Worm (Caenorhabditis elegans) whole organism, young adult: Measurements from ENCODE around the gene nhr-161.

Experiments
- B0336.3 ChIP-seq: fragments of 200-800 bp; sonication (Bioruptor generic); IDR thresholded peaks from 2 replicates; pipeline ENCODE4 v1.3.6; 2022; ENCODE audit warnings: missing genetic modification characterization, missing compliant biosample characterization
- F49E8.2 ChIP-seq: sonication (generic microtip); optimal IDR thresholded peaks from 3 replicates; lab custom pipeline; 2017; ENCODE audit warnings: missing genetic modification characterization, mild to moderate bottlenecking, missing compliant biosample characterization, antibody characterized with exemption, moderate library complexity; ENCODE audit not compliant: insufficient read depth
- K11D2.4 ChIP-seq: fragments of 200-800 bp; sonication (Bioruptor generic); IDR thresholded peaks from 2 replicates; pipeline ENCODE4 v1.3.6; 2022; ENCODE audit warnings: missing genetic modification reagents, missing genetic modification characterization, missing compliant biosample characterization
- K12H6.12 ChIP-seq: fragments of 200-800 bp; sonication (Bioruptor generic); optimal IDR thresholded peaks from 2 replicates; lab custom pipeline; 2018; ENCODE audit warnings: mild to moderate bottlenecking, missing genetic modification characterization, missing compliant biosample characterization
- Y56A3A.18 ChIP-seq: fragments of 200-800 bp; sonication (Bioruptor generic); IDR thresholded peaks from 2 replicates; pipeline ENCODE4 v1.3.6; 2022; ENCODE audit warnings: missing genetic modification reagents, missing genetic modification characterization, missing compliant biosample characterization
- Y67H2A.10 ChIP-seq: fragments of 200-800 bp; sonication (Bioruptor generic); conservative IDR thresholded peaks from 2 replicates; pipeline ENCODE4 v1.3.6; 2022; ENCODE audit warnings: missing genetic modification reagents, missing genetic modification characterization, missing compliant biosample characterization
- ZK185.1 ChIP-seq: sonication (generic microtip); optimal IDR thresholded peaks from 2 replicates; lab custom pipeline; 2016; ENCODE audit warnings: mild to moderate bottlenecking, missing genetic modification characterization, missing compliant biosample characterization; ENCODE audit not compliant: poor library complexity, severe bottlenecking
- atf-7 ChIP-seq: sonication (generic microtip); optimal IDR thresholded peaks from 2 replicates; lab custom pipeline; 2017; ENCODE audit warnings: mild to moderate bottlenecking, missing genetic modification characterization, missing compliant biosample characterization
- bed-1 ChIP-seq: fragments of 200-800 bp; sonication (Bioruptor generic); IDR thresholded peaks from 2 replicates; pipeline ENCODE4 v1.3.6; 2022; ENCODE audit warnings: missing genetic modification reagents, missing genetic modification characterization, missing compliant biosample characterization
- ccch-3 ChIP-seq: fragments of 200-800 bp; sonication (Bioruptor generic); optimal IDR thresholded peaks from 2 replicates; lab custom pipeline; 2018; ENCODE audit warnings: mild to moderate bottlenecking, missing genetic modification characterization, missing compliant biosample characterization
- cebp-1 ChIP-seq, 2 experiments: fragments of 200-800 bp in 1 of 2; sonication (Bioruptor generic) in 1 of 2; sonication (generic microtip) in 1 of 2; IDR thresholded peaks in 1 of 2; optimal IDR thresholded peaks in 1 of 2; 2 replicates each; pipeline versions ENCODE4 v1.3.6 to Lab custom; 2017 to 2022; ENCODE audit warnings: missing compliant biosample characterization in 2 of 2, missing genetic modification characterization in 2 of 2, mild to moderate bottlenecking in 1 of 2, missing genetic modification reagents in 1 of 2, moderate library complexity in 1 of 2
- ceh-58 ChIP-seq: fragments of 200-800 bp; sonication (Bioruptor generic); IDR thresholded peaks from 2 replicates; pipeline ENCODE4 v1.3.6; 2022; ENCODE audit warnings: missing genetic modification characterization, missing compliant biosample characterization
- ceh-79 ChIP-seq: sonication (generic microtip); optimal IDR thresholded peaks from 2 replicates; lab custom pipeline; 2017; ENCODE audit warnings: mild to moderate bottlenecking, missing genetic modification characterization, missing compliant biosample characterization
- ceh-91 ChIP-seq: fragments of 200-800 bp; sonication (Bioruptor generic); IDR thresholded peaks from 2 replicates; pipeline ENCODE4 v1.3.6; 2022; ENCODE audit warnings: missing genetic modification reagents, missing genetic modification characterization, missing compliant biosample characterization
- dpff-1 ChIP-seq: sonication (generic microtip); optimal IDR thresholded peaks from 2 replicates; lab custom pipeline; 2017; ENCODE audit warnings: mild to moderate bottlenecking, missing genetic modification characterization, missing compliant biosample characterization
- efl-1 ChIP-seq: fragments of 150-350 bp; optimal IDR thresholded peaks from 2 replicates; lab custom pipeline; 2014; ENCODE audit warnings: missing biosample characterization, missing genetic modification reagents, missing genetic modification characterization
- ets-4 ChIP-seq: fragments of 200-800 bp; sonication (Bioruptor generic); optimal IDR thresholded peaks from 2 replicates; lab custom pipeline; 2018; ENCODE audit warnings: mild to moderate bottlenecking, missing genetic modification characterization, missing compliant biosample characterization
- fkh-3 ChIP-seq: sonication (generic microtip); optimal IDR thresholded peaks from 2 replicates; lab custom pipeline; 2016; ENCODE audit warnings: mild to moderate bottlenecking, missing genetic modification characterization, missing compliant biosample characterization
- hmg-1.2 ChIP-seq: fragments of 200-800 bp; sonication (Bioruptor generic); IDR thresholded peaks from 2 replicates; pipeline ENCODE4 v1.3.6; 2022; ENCODE audit warnings: missing genetic modification reagents, missing genetic modification characterization, missing compliant biosample characterization
- hrde-1 ChIP-seq: sonication (generic microtip); optimal IDR thresholded peaks from 2 replicates; lab custom pipeline; 2016; ENCODE audit warnings: missing genetic modification characterization, mild to moderate bottlenecking, missing compliant biosample characterization, moderate library complexity, missing genotype, missing genetic modification reagents, borderline replicate concordance
- let-526 ChIP-seq: fragments of 200-800 bp; sonication (Bioruptor generic); IDR thresholded peaks from 2 replicates; pipeline ENCODE4 v1.3.6; 2022; ENCODE audit warnings: missing genetic modification reagents, missing genetic modification characterization, missing compliant biosample characterization
- lir-1 ChIP-seq: fragments of 200-800 bp; sonication (Bioruptor generic); conservative IDR thresholded peaks from 2 replicates; pipeline ENCODE4 v1.3.6; 2022; ENCODE audit warnings: missing genetic modification reagents, missing genetic modification characterization, missing compliant biosample characterization
- lsy-27 ChIP-seq: sonication (generic microtip); optimal IDR thresholded peaks from 2 replicates; lab custom pipeline; 2017; ENCODE audit warnings: missing genetic modification characterization, mild to moderate bottlenecking, missing compliant biosample characterization, antibody characterized with exemption, missing genotype, borderline replicate concordance; ENCODE audit not compliant: insufficient read depth
- nfya-2 ChIP-seq: fragments of 200-800 bp; sonication (Bioruptor generic); IDR thresholded peaks from 2 replicates; pipeline ENCODE4 v1.3.6; 2022; ENCODE audit warnings: missing genetic modification reagents, missing genetic modification characterization, missing compliant biosample characterization
- nfyb-1 ChIP-seq: fragments of 200-800 bp; sonication (Bioruptor generic); IDR thresholded peaks from 2 replicates; pipeline ENCODE4 v1.3.6; 2022; ENCODE audit warnings: missing genetic modification reagents, missing genetic modification characterization, missing compliant biosample characterization
- nhr-179 ChIP-seq: sonication (generic microtip); optimal IDR thresholded peaks from 2 replicates; lab custom pipeline; 2016; ENCODE audit warnings: mild to moderate bottlenecking, missing genetic modification characterization, missing compliant biosample characterization
- sea-2 ChIP-seq: fragments of 200-800 bp; sonication (Bioruptor generic); IDR thresholded peaks from 2 replicates; pipeline ENCODE4 v1.3.6; 2022; ENCODE audit warnings: missing genetic modification characterization, missing compliant biosample characterization
- snpc-1.3 ChIP-seq: sonication (generic microtip); optimal IDR thresholded peaks from 2 replicates; lab custom pipeline; 2017; ENCODE audit warnings: missing genetic modification characterization, mild to moderate bottlenecking, missing compliant biosample characterization, antibody characterized with exemption, moderate library complexity, missing genotype, missing genetic modification reagents; ENCODE audit not compliant: insufficient read depth
- snpc-3.4 ChIP-seq: sonication (generic microtip); optimal IDR thresholded peaks from 2 replicates; lab custom pipeline; 2017; ENCODE audit warnings: missing genetic modification characterization, mild to moderate bottlenecking, missing compliant biosample characterization, antibody characterized with exemption, moderate library complexity, missing genotype, missing genetic modification reagents
- tbx-9 ChIP-seq: sonication (generic microtip); optimal IDR thresholded peaks from 2 replicates; lab custom pipeline; 2016; ENCODE audit warnings: borderline replicate concordance, missing genetic modification characterization, inconsistent platforms, missing compliant biosample characterization
- tlf-1 ChIP-seq: fragments of 200-800 bp; sonication (Bioruptor generic); optimal IDR thresholded peaks from 2 replicates; lab custom pipeline; 2018; ENCODE audit warnings: mild to moderate bottlenecking, missing genetic modification characterization, missing compliant biosample characterization
- ztf-25 ChIP-seq: fragments of 200-800 bp; sonication (Bioruptor generic); IDR thresholded peaks from 2 replicates; pipeline ENCODE4 v1.3.6; 2022; ENCODE audit warnings: missing genetic modification reagents, missing genetic modification characterization, missing compliant biosample characterization
- ztf-28 ChIP-seq: fragments of 200-800 bp; sonication (Bioruptor generic); IDR thresholded peaks from 2 replicates; pipeline ENCODE4 v1.3.6; 2022; ENCODE audit warnings: missing genetic modification reagents, missing genetic modification characterization, missing compliant biosample characterization

Gene nhr-161

DNA sequence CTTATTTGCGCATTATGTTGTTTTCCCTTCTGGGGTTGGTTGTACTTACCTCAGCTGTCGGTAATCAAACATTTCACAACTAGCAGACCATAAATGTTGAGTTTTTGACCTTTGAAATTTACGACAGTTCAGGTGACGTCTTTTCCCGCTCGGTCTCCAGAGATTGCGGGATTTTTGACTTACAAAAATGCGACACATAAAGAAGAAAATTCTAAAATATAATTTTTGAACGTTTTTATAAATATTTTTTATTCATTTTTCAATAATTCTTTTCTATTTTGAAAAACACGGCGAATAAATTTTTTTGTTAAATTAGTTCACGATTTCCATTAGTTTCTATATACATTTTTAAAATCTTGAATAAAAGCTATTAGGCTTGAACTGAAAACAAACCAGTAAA is at the start of gene nhr-161:
nhr-161 (minus strand) TSS at position 101 of the 400 bp plus-strand sequence.
- no peak for TF ChIP-seq nhr-179 (tag; lab: Kevin White, UChicago)
- TF ChIP-seq nfyb-1: no peak
- TF ChIP-seq lir-1 (GFP tag; lab: Robert Waterston, UW): no peak
- no peak for TF ChIP-seq hmg-1.2 (GFP tag; lab: Robert Waterston, UW)
- TF ChIP-seq tlf-1 (GFP tag; lab: Kevin White, UChicago): no peak
- TF ChIP-seq K12H6.12 (tag; lab: Kevin White, UChicago): no peak
- TF ChIP-seq fkh-3 (tag; lab: Kevin White, UChicago): no peak
- no peak for TF ChIP-seq Y67H2A.10 (GFP tag; lab: Robert Waterston, UW)
- TF ChIP-seq ceh-91: no peak
- TF ChIP-seq B0336.3 (GFP tag; lab: Robert Waterston, UW): no peak
- no peak for TF ChIP-seq sea-2 (GFP tag; lab: Robert Waterston, UW)
- TF ChIP-seq ztf-25 (GFP tag; lab: Robert Waterston, UW): no peak
- TF ChIP-seq nfya-2 (GFP tag; lab: Robert Waterston, UW): no peak
- no peak for TF ChIP-seq let-526
- no peak for TF ChIP-seq dpff-1 (tag; lab: Kevin White, UChicago)
- TF ChIP-seq, all 124 proteins: peak for 0

DNA sequence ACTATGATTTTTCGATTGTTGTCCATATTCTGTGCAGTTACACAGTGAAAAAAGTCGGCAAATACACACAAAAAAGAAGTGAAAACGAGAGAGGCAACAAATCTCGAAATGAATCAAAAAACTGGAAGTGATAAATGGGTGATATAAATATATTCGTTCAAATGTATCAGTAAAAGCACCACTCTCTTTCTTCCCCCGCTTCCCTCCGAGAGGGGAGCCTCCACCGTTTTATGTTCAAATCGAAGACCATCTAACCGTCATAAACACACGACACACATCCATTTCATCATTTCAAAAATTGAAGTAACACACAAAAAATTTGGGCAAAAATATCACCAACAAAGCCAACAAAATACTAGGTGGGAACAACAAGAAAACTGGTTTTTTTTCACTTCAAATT is 44.3 kb upstream of the nhr-161 start, which contains the start of gene F20A1.6:
F20A1.6 (minus strand) TSS at position 101 of the 400 bp plus-strand sequence.
- no peak for TF ChIP-seq K11D2.4 (GFP tag; lab: Robert Waterston, UW)
- TF ChIP-seq B0336.3 (GFP tag; lab: Robert Waterston, UW): no peak
- no peak for TF ChIP-seq F49E8.2
- no peak for TF ChIP-seq cebp-1 (GFP tag; IDR thresholded peaks at IDR 0.05; lab: Robert Waterston, UW)
- TF ChIP-seq cebp-1 (tag; optimal IDR thresholded peaks at IDR 0.05; lab: Kevin White, UChicago): no peak
- TF ChIP-seq snpc-1.3 (tag; lab: Kevin White, UChicago): no peak
- TF ChIP-seq tbx-9 (tag; lab: Kevin White, UChicago): no peak
- TF ChIP-seq bed-1 (GFP tag; lab: Robert Waterston, UW): no peak
- TF ChIP-seq ceh-79: no peak
- no peak for TF ChIP-seq ccch-3 (GFP tag; lab: Kevin White, UChicago)
- TF ChIP-seq hrde-1 (tag; lab: Kevin White, UChicago): no peak
- no peak for TF ChIP-seq efl-1 (GFP tag; lab: Kevin White, UChicago)
- no peak for TF ChIP-seq Y56A3A.18 (GFP tag; lab: Robert Waterston, UW)
- TF ChIP-seq, all 124 proteins: peak for 0

DNA sequence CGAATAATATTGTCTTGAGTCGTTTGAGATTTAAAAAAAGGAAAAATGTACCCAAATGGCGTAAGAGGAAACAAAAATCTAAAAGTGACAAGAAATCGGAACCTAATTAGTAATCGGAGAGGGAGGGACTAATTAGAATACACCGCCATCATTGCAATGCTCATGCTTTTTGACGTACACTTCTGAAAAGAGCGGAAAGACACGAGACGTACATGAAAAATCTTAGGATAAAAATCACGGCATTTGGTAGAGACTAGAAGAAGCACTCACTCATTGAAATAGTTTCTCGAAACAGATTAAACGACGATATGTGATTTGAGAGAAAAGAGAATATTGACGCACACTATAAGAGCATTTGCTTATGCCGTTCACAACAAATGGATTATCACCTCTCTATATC is 40.3 kb upstream of the nhr-161 start:
- TF ChIP-seq B0336.3 (GFP tag; lab: Robert Waterston, UW) (no peak), ztf-25 (GFP tag; lab: Robert Waterston, UW) (no peak), Y67H2A.10 (GFP tag; lab: Robert Waterston, UW) (no peak), snpc-3.4 (no peak), ZK185.1 (no peak), atf-7 (tag; lab: Kevin White, UChicago) (no peak), efl-1 (GFP tag; lab: Kevin White, UChicago) (no peak), ceh-58 (no peak), ets-4 (GFP tag; lab: Kevin White, UChicago) (no peak)

DNA sequence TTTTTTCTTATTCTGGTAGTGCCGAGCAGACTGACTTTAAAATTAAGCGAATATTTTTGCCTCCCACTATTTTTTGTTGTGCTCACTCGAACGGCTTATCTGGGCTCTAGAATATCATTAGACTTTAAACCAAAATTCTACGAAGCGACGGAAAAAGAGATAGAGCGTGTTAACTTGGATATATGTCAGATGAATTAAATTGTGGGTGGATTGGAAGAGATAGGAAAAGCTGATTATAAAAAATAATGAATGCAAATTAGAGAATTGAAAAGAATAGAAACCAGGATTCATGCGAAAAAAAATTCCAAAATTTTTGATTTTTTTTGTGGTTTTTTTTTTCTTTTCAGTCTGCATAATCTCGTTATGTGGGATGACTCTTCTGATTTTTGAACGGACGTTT is 39.1 kb upstream of the nhr-161 start, which contains the start of gene F20A1.4:
F20A1.4 (minus strand) TSS at position 101 of the 400 bp plus-strand sequence.
- no peak for TF ChIP-seq ztf-28 (GFP tag; lab: Robert Waterston, UW)
- no peak for TF ChIP-seq lsy-27
- TF ChIP-seq ztf-25 (GFP tag; lab: Robert Waterston, UW): no peak
